Worm (Caenorhabditis elegans): ENCODE measurements around the gene unc-116.

The unc-116 gene

DNA sequence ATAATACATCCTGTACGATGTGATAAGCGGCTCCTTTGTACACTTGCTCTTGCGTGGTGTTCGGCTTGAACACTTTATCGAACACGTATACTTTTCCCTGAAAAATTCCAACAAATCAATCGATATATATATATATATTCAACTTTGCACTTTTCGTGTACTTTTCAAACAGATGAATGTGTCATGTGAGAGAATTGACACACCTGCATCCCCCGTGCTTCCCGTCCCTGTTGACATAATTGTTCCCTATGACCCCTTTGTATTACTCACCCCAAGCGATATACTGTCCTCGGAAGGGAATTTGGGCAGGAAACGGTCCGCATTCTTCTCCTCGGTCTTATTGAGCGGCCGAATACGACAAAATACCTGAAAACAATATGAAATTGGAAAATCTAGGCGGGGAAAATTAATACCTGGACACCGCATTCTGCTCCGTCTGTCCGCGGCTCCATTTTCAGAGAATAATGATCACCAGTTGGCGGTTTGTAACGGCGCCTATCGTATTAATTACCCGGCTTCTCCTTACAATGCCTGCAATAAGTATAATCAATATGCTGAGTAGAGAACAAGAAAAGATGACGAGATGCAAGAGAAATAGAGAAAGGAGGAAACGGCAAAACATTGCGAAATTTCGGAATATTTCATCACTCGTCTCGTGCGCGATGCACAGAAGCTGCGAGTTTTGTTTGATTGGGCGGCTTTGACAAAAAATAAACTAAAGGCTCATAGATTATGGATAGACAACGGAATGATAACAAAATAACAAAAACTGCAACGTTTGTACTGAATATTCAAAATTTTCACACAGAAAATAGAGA is at the start of gene unc-116:
Gene unc-116, minus strand, starts transcription at position 531 of the 818 bp plus-strand sequence.
- TF ChIP-seq mdl-1 (tag; optimal IDR thresholded peaks at IDR 0.05) = peak; percentile 36
- TF ChIP-seq nhr-12 (tag; optimal IDR thresholded peaks at IDR 0.05) = no peak
- TF ChIP-seq fkh-2 (tag; optimal IDR thresholded peaks at IDR 0.05) = no peak
- no peak for TF ChIP-seq unc-62 (GFP tag; optimal IDR thresholded peaks at IDR 0.05)
- TF ChIP-seq hmg-11 (tag; optimal IDR thresholded peaks at IDR 0.05) = no peak
- TF ChIP-seq elt-3 (tag; optimal IDR thresholded peaks at IDR 0.05) = no peak
- TF ChIP-seq nfya-1 (tag; optimal IDR thresholded peaks at IDR 0.05; ENCODE audit: insufficient read depth) = peak; percentile 88
- TF ChIP-seq egl-27 (tag; optimal IDR thresholded peaks at IDR 0.05) = no peak
- TF ChIP-seq nhr-25 (tag; optimal IDR thresholded peaks at IDR 0.05) = peak; percentile 14
- TF ChIP-seq pha-4 (tag; optimal IDR thresholded peaks at IDR 0.05) = peak; percentile 87
- TF ChIP-seq lin-39 (tag; optimal IDR thresholded peaks at IDR 0.05) = peak; percentile 39
- TF ChIP-seq lin-15B (tag; optimal IDR thresholded peaks at IDR 0.05) = peak; percentile 36
- TF ChIP-seq eor-1 (tag; optimal IDR thresholded peaks at IDR 0.05) = no peak
- no peak for TF ChIP-seq nhr-11 (tag; optimal IDR thresholded peaks at IDR 0.05)
- TF ChIP-seq sea-2 (GFP tag; optimal IDR thresholded peaks at IDR 0.05) = no peak
- peak; percentile 62 for TF ChIP-seq nhr-23 (tag; optimal IDR thresholded peaks at IDR 0.05)
- no peak for TF ChIP-seq jun-1 (tag; optimal IDR thresholded peaks at IDR 0.05)
- TF ChIP-seq nhr-67 (tag; optimal IDR thresholded peaks at IDR 0.05) = no peak
- no peak for TF ChIP-seq ztf-11 (tag; optimal IDR thresholded peaks at IDR 0.05)
- no peak for TF ChIP-seq mml-1 (tag; optimal IDR thresholded peaks at IDR 0.05)
- no peak for TF ChIP-seq fkh-10 (GFP tag; optimal IDR thresholded peaks at IDR 0.05)
- peak; percentile 8 for TF ChIP-seq elt-2 (tag; optimal IDR thresholded peaks at IDR 0.05)
- no peak for TF ChIP-seq elt-1 (tag; optimal IDR thresholded peaks at IDR 0.05)
- TF ChIP-seq pqm-1 (tag; optimal IDR thresholded peaks at IDR 0.05) = peak; percentile 18
- TF ChIP-seq ceh-28 (tag; optimal IDR thresholded peaks at IDR 0.05) = peak; percentile 52
- no peak for TF ChIP-seq ceh-16 (tag; optimal IDR thresholded peaks at IDR 0.05)
- TF ChIP-seq R02D3.7 (tag; optimal IDR thresholded peaks at IDR 0.05) = no peak
- TF ChIP-seq skn-1 (tag; optimal IDR thresholded peaks at IDR 0.05) = no peak
- no peak for TF ChIP-seq zag-1 (tag; optimal IDR thresholded peaks at IDR 0.05)
- peak; percentile 15 for TF ChIP-seq ama-1 (optimal IDR thresholded peaks at IDR 0.05)
- no peak for TF ChIP-seq fos-1 (tag; optimal IDR thresholded peaks at IDR 0.05)
- TF ChIP-seq nhr-237 (tag; optimal IDR thresholded peaks at IDR 0.05) = no peak
- TF ChIP-seq snpc-4 (tag; optimal IDR thresholded peaks at IDR 0.05) = peak; percentile 4

- no peak for TF ChIP-seq nhr-25 (tag; optimal IDR thresholded peaks at IDR 0.05)
- TF ChIP-seq nhr-28 (tag; optimal IDR thresholded peaks at IDR 0.05) = no peak
- TF ChIP-seq mdl-1 (tag; optimal IDR thresholded peaks at IDR 0.05) = no peak
- no peak for TF ChIP-seq lin-39 (tag; optimal IDR thresholded peaks at IDR 0.05)
- TF ChIP-seq eor-1 (tag; optimal IDR thresholded peaks at IDR 0.05) = no peak
- no peak for TF ChIP-seq jun-1 (tag; optimal IDR thresholded peaks at IDR 0.05)
- TF ChIP-seq nhr-67 (tag; optimal IDR thresholded peaks at IDR 0.05) = no peak
- no peak for TF ChIP-seq fkh-2 (tag; optimal IDR thresholded peaks at IDR 0.05)
- TF ChIP-seq nhr-12 (tag; optimal IDR thresholded peaks at IDR 0.05) = no peak
- TF ChIP-seq unc-39 (tag; optimal IDR thresholded peaks at IDR 0.05) = no peak
- no peak for TF ChIP-seq ceh-16 (tag; optimal IDR thresholded peaks at IDR 0.05)
Observed at ce11 chrIII:8403507-8403906, 48.5 kb upstream of the unc-116 start, which contains the start of gene cutc-1. Gene cutc-1 (minus strand): TSS chrIII:8403607.

- TF ChIP-seq nhr-43 (tag; optimal IDR thresholded peaks at IDR 0.05; ENCODE audit: poor library complexity, severe bottlenecking) (no peak), nhr-28 (tag; optimal IDR thresholded peaks at IDR 0.05) (no peak), ceh-16 (tag; optimal IDR thresholded peaks at IDR 0.05) (no peak), elt-3 (tag; optimal IDR thresholded peaks at IDR 0.05) (no peak), pha-4 (tag; optimal IDR thresholded peaks at IDR 0.05) (no peak), ztf-4 (tag; optimal IDR thresholded peaks at IDR 0.05) (no peak), mdl-1 (tag; optimal IDR thresholded peaks at IDR 0.05) (no peak), pqm-1 (tag; optimal IDR thresholded peaks at IDR 0.05) (no peak), jun-1 (tag; optimal IDR thresholded peaks at IDR 0.05) (no peak), ama-1 (optimal IDR thresholded peaks at IDR 0.05) (no peak), R02D3.7 (tag; optimal IDR thresholded peaks at IDR 0.05) (no peak), daf-12 (tag; optimal IDR thresholded peaks at IDR 0.05) (no peak), sea-2 (GFP tag; optimal IDR thresholded peaks at IDR 0.05) (no peak), nhr-77 (tag; optimal IDR thresholded peaks at IDR 0.05) (no peak), egl-5 (tag; optimal IDR thresholded peaks at IDR 0.05) (no peak), egl-27 (tag; optimal IDR thresholded peaks at IDR 0.05) (no peak), nhr-12 (tag; optimal IDR thresholded peaks at IDR 0.05) (no peak), nhr-237 (tag; optimal IDR thresholded peaks at IDR 0.05) (no peak), tbx-2 (tag; optimal IDR thresholded peaks at IDR 0.05) (no peak), zag-1 (tag; optimal IDR thresholded peaks at IDR 0.05) (no peak)
Observed at ce11 chrIII:8402633-8403032, 47.7 kb upstream of the unc-116 start.

Measured in whole organism, L3 larva.